Worm (Caenorhabditis elegans): Measurements from ENCODE around the gene drn-1.

The drn-1 gene

DNA sequence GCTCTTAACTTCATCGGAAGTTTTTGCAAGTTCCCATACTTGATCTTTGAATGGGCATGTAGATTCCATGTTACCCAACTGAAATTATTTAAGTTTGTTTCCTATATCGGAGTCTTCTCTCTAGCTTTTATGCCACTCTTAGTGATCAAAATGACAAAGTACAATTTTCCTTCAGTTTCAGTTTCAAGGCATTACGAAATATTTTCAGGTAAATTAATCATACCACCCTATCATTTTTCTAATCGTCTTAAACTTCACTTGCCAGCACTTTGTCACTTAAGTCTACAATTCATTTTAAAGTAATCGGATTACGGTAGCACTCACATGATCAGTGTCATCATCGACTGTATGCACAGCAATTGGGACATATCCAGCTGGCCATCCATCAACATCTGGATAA, 36.9 kb downstream of the drn-1 start:
- TF ChIP-seq flt-1 (GFP tag; IDR thresholded peaks at IDR 0.05) (no peak), tbx-11 (GFP tag; IDR thresholded peaks at IDR 0.05) (no peak), pes-1 (GFP tag; IDR thresholded peaks at IDR 0.05) (no peak), hmbx-1 (tag; optimal IDR thresholded peaks at IDR 0.05) (no peak), F13C5.2 (tag; optimal IDR thresholded peaks at IDR 0.05) (no peak), sea-1 (GFP tag; conservative IDR thresholded peaks at IDR 0.05) (no peak), hmg-4 (GFP tag; optimal IDR thresholded peaks at IDR 0.05) (no peak), B0310.2 (tag; optimal IDR thresholded peaks at IDR 0.05) (no peak), ama-1 (optimal IDR thresholded peaks at IDR 0.05) (no peak), tbx-37 (GFP tag; conservative IDR thresholded peaks at IDR 0.05) (no peak), hnd-1 (tag; optimal IDR thresholded peaks at IDR 0.05) (no peak), ceh-13 (GFP tag; optimal IDR thresholded peaks at IDR 0.05) (no peak), ets-7 (tag; optimal IDR thresholded peaks at IDR 0.05) (no peak), tra-4 (tag; optimal IDR thresholded peaks at IDR 0.05) (no peak), scrt-1 (GFP tag; IDR thresholded peaks at IDR 0.05) (no peak), ceh-36 (tag; optimal IDR thresholded peaks at IDR 0.05) (no peak), aly-1 (tag; optimal IDR thresholded peaks at IDR 0.05) (no peak)

DNA sequence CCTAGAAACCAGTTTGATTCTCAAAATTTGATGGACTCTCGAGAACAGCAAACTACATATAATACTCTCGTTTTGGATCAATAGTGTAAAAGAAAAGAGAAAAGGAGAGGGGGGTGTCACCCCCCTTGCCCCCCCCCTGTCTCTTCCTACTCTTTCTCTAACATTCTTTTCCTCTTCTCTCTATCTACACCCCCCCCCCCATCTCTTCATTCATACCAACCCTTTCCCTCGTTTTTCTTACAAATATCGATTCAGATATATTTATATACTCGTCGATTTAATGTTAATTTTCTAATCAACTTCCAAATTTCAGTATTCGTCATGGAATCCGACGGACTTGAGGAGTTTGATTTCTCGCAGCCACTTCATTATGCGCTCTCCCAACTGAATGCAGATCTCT, 40.5 kb downstream of the drn-1 start, which contains the start of gene EGAP2.1:
TSS of gene EGAP2.1 (plus strand) at position 301 of the 400 bp plus-strand sequence.
- no peak for TF ChIP-seq hmg-4 (GFP tag; optimal IDR thresholded peaks at IDR 0.05)
- no peak for TF ChIP-seq sea-1 (GFP tag; conservative IDR thresholded peaks at IDR 0.05)
- no peak for TF ChIP-seq tra-4 (tag; optimal IDR thresholded peaks at IDR 0.05)
- no peak for TF ChIP-seq aly-1 (tag; optimal IDR thresholded peaks at IDR 0.05)
- no peak for TF ChIP-seq tbx-37 (GFP tag; conservative IDR thresholded peaks at IDR 0.05)
- no peak for TF ChIP-seq scrt-1 (GFP tag; IDR thresholded peaks at IDR 0.05)
- no peak for TF ChIP-seq pes-1 (GFP tag; IDR thresholded peaks at IDR 0.05)
- TF ChIP-seq flt-1 (GFP tag; IDR thresholded peaks at IDR 0.05): no peak
- no peak for TF ChIP-seq F13C5.2 (tag; optimal IDR thresholded peaks at IDR 0.05)
- TF ChIP-seq hnd-1 (tag; optimal IDR thresholded peaks at IDR 0.05): no peak
- TF ChIP-seq B0310.2 (tag; optimal IDR thresholded peaks at IDR 0.05): no peak
- no peak for TF ChIP-seq ceh-13 (GFP tag; optimal IDR thresholded peaks at IDR 0.05)

- no peak for TF ChIP-seq hnd-1 (tag; optimal IDR thresholded peaks at IDR 0.05)
- no peak for TF ChIP-seq pes-1 (GFP tag; IDR thresholded peaks at IDR 0.05)
- no peak for TF ChIP-seq tra-4 (tag; optimal IDR thresholded peaks at IDR 0.05)
- no peak for TF ChIP-seq ceh-13 (GFP tag; optimal IDR thresholded peaks at IDR 0.05)
- TF ChIP-seq hmg-4 (GFP tag; optimal IDR thresholded peaks at IDR 0.05): no peak
- TF ChIP-seq flt-1 (GFP tag; IDR thresholded peaks at IDR 0.05): no peak
- no peak for TF ChIP-seq tbx-11 (GFP tag; IDR thresholded peaks at IDR 0.05)
- TF ChIP-seq B0310.2 (tag; optimal IDR thresholded peaks at IDR 0.05): no peak
- TF ChIP-seq scrt-1 (GFP tag; IDR thresholded peaks at IDR 0.05): no peak
- TF ChIP-seq hmbx-1 (tag; optimal IDR thresholded peaks at IDR 0.05): no peak
- TF ChIP-seq F13C5.2 (tag; optimal IDR thresholded peaks at IDR 0.05): no peak
Measured at ce11 chrII:5229596-5229995, 42.0 kb downstream of the drn-1 start, which contains the start of gene EGAP2.2. EGAP2.2 (plus strand) TSS chrII:5229896.

DNA sequence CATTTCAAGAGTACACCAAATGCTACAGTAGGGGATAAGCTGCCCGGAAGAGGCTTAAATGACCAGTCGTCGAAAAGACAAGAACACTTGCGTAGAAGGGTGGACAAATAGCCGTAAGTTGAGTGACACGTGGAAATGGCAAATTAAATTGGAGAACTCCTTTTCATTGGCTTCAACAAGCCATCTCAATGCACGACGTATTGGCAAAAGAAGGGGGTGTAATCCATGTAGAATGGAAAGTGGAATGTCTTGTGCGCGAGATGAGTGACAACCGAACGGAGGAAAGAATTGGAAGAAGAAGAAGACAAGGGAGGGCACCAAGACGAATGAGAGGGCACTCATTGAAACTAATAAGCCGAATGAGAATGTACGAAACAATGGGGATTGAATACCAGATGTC, 43.0 kb downstream of the drn-1 start:
- TF ChIP-seq hmg-4 (GFP tag; optimal IDR thresholded peaks at IDR 0.05) (peak; percentile 46), tra-4 (tag; optimal IDR thresholded peaks at IDR 0.05) (no peak)

DNA sequence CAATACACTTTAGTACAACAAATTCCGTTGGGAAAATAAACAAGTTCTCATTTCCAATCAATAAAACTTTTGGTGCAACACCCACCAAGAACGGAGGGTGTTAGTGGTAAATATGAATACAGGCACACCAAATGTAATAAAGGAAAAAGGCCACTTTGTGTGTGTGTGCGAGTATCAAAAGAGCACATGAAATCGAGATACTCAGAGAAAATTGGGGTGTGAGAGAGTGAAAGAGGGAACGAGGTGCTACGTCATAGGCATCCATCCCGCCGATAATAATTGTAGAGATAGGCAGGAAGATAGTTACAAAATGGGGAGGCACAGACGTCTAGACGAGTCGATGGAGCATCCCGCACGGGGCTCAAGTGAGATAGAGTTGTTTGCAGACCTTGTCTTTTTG, 43.9 kb downstream of the drn-1 start:
- TF ChIP-seq pes-1 (GFP tag; IDR thresholded peaks at IDR 0.05): no peak
- peak; percentile 48 for TF ChIP-seq hmg-4 (GFP tag; optimal IDR thresholded peaks at IDR 0.05)
- TF ChIP-seq B0310.2 (tag; optimal IDR thresholded peaks at IDR 0.05): no peak
- TF ChIP-seq hnd-1 (tag; optimal IDR thresholded peaks at IDR 0.05): no peak
- TF ChIP-seq tra-4 (tag; optimal IDR thresholded peaks at IDR 0.05): no peak

DNA sequence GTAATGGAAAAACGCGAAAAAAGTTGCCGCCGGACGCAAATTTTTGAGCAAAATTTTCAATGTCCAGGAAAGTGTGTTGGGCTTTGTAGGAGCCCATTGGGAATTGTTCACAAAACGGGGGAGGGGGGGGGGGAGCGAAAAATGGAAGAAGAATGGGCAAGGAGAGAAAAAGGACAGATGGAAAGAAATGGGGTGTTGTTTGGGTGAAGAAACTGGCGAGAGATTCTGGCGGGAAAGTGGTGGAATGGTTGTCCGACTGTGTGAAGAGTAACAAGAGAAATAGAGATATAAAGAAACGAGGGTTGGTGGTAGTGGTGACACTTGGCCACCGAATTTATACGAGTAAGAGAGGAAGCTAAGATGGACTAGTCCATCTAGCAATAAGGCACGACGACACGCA, 45.3 kb downstream of the drn-1 start:
- no peak for TF ChIP-seq tra-4 (tag; optimal IDR thresholded peaks at IDR 0.05)
- no peak for TF ChIP-seq ceh-13 (GFP tag; optimal IDR thresholded peaks at IDR 0.05)
- peak; percentile 4 for TF ChIP-seq F13C5.2 (tag; optimal IDR thresholded peaks at IDR 0.05)
- TF ChIP-seq hmg-4 (GFP tag; optimal IDR thresholded peaks at IDR 0.05): peak; percentile 69

ce11 chrII:5225284-5225683, 46.4 kb downstream of the drn-1 start, which contains the start of gene dsh-1:
dsh-1 (minus strand) TSS chrII:5225384.
- TF ChIP-seq sea-1 (GFP tag; conservative IDR thresholded peaks at IDR 0.05) (no peak), hmg-4 (GFP tag; optimal IDR thresholded peaks at IDR 0.05) (no peak), ets-7 (tag; optimal IDR thresholded peaks at IDR 0.05) (no peak), ama-1 (optimal IDR thresholded peaks at IDR 0.05) (no peak), tbx-11 (GFP tag; IDR thresholded peaks at IDR 0.05) (no peak), scrt-1 (GFP tag; IDR thresholded peaks at IDR 0.05) (no peak), ceh-13 (GFP tag; optimal IDR thresholded peaks at IDR 0.05) (no peak), ceh-36 (tag; optimal IDR thresholded peaks at IDR 0.05) (no peak), F13C5.2 (tag; optimal IDR thresholded peaks at IDR 0.05) (no peak), tra-4 (tag; optimal IDR thresholded peaks at IDR 0.05) (no peak), pes-1 (GFP tag; IDR thresholded peaks at IDR 0.05) (no peak), aly-1 (tag; optimal IDR thresholded peaks at IDR 0.05) (no peak), flt-1 (GFP tag; IDR thresholded peaks at IDR 0.05) (no peak), hmbx-1 (tag; optimal IDR thresholded peaks at IDR 0.05) (no peak), hnd-1 (tag; optimal IDR thresholded peaks at IDR 0.05) (no peak)

DNA sequence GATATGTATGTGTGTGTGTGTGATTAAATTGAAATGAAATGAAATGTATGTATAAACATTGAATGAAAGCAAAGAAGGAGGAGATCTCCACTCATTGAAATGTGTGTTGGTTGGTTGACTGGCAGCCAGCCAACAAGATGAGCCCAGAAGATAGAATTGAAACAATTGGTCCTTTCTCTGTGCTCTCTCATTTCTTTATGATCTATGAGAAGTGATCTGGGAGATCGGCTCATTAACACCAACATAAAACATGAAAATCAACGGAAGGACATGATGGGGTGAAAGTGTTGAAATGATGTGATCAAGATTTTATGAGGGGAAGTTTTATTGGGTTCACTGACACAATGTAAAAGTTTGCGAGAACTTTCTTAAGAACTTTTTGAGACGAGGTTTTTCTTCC, 48.8 kb downstream of the drn-1 start:
- no peak for TF ChIP-seq ceh-13 (GFP tag; optimal IDR thresholded peaks at IDR 0.05)
- no peak for TF ChIP-seq hmbx-1 (tag; optimal IDR thresholded peaks at IDR 0.05)
- TF ChIP-seq ama-1 (optimal IDR thresholded peaks at IDR 0.05): no peak
- TF ChIP-seq B0310.2 (tag; optimal IDR thresholded peaks at IDR 0.05): no peak
- no peak for TF ChIP-seq flt-1 (GFP tag; IDR thresholded peaks at IDR 0.05)
- TF ChIP-seq aly-1 (tag; optimal IDR thresholded peaks at IDR 0.05): no peak
- TF ChIP-seq tbx-37 (GFP tag; conservative IDR thresholded peaks at IDR 0.05): no peak
- no peak for TF ChIP-seq hnd-1 (tag; optimal IDR thresholded peaks at IDR 0.05)
- TF ChIP-seq tbx-11 (GFP tag; IDR thresholded peaks at IDR 0.05): no peak
- no peak for TF ChIP-seq tra-4 (tag; optimal IDR thresholded peaks at IDR 0.05)
- no peak for TF ChIP-seq pes-1 (GFP tag; IDR thresholded peaks at IDR 0.05)
- no peak for TF ChIP-seq ets-7 (tag; optimal IDR thresholded peaks at IDR 0.05)
- no peak for TF ChIP-seq hmg-4 (GFP tag; optimal IDR thresholded peaks at IDR 0.05)
- no peak for TF ChIP-seq ceh-36 (tag; optimal IDR thresholded peaks at IDR 0.05)

Data from whole organism, early embryonic.